Fruit fly (Drosophila melanogaster): ENCODE data around the gene fipi.

Gene fipi

dm6 chr2L:4800033-4800432 lies 6.2 kb upstream of the fipi start:
- TF ChIP-seq Crg-1 (GFP tag; optimal IDR thresholded peaks at IDR 0.05) (no peak), toe (GFP tag; optimal IDR thresholded peaks at IDR 0.05) (no peak), bab1 (GFP tag; optimal IDR thresholded peaks at IDR 0.05) (no peak), CG12768 (GFP tag; optimal IDR thresholded peaks at IDR 0.05) (no peak), CG14711 (tag; optimal IDR thresholded peaks at IDR 0.05) (no peak), CG1620 (GFP tag; optimal IDR thresholded peaks at IDR 0.05) (no peak), pad (GFP tag; optimal IDR thresholded peaks at IDR 0.05) (no peak), tj (GFP tag; optimal IDR thresholded peaks at IDR 0.05) (no peak), Mnt (GFP tag; optimal IDR thresholded peaks at IDR 0.05) (no peak), CG33017 (tag; optimal IDR thresholded peaks at IDR 0.05) (no peak)

dm6 chr2L:4798894-4799293 lies 5.0 kb upstream of the fipi start:
- TF ChIP-seq CG12768 (GFP tag; optimal IDR thresholded peaks at IDR 0.05) (no peak), kay (GFP tag; ENCODE audit: borderline replicate concordance) (no peak), toe (GFP tag; optimal IDR thresholded peaks at IDR 0.05) (no peak), Clk (GFP tag; optimal IDR thresholded peaks at IDR 0.05) (no peak), Hr96 (GFP tag; optimal IDR thresholded peaks at IDR 0.05) (no peak), ovo (GFP tag; optimal IDR thresholded peaks at IDR 0.05) (no peak), Mnt (GFP tag; optimal IDR thresholded peaks at IDR 0.05) (no peak), CG7045 (GFP tag; optimal IDR thresholded peaks at IDR 0.05) (no peak), cic (GFP tag; optimal IDR thresholded peaks at IDR 0.05) (no peak), bab1 (GFP tag; optimal IDR thresholded peaks at IDR 0.05) (no peak), CG14711 (tag; optimal IDR thresholded peaks at IDR 0.05) (no peak), CG11617 (GFP tag; optimal IDR thresholded peaks at IDR 0.05) (no peak), CG1620 (GFP tag; optimal IDR thresholded peaks at IDR 0.05) (no peak), cnc (optimal IDR thresholded peaks at IDR 0.05) (no peak), pad (GFP tag; optimal IDR thresholded peaks at IDR 0.05) (no peak), tj (GFP tag; optimal IDR thresholded peaks at IDR 0.05) (no peak), CG5204 (GFP tag; optimal IDR thresholded peaks at IDR 0.05) (no peak)

- TF ChIP-seq Clk (GFP tag; optimal IDR thresholded peaks at IDR 0.05) (no peak), Crg-1 (GFP tag; optimal IDR thresholded peaks at IDR 0.05) (no peak), CG33017 (tag; optimal IDR thresholded peaks at IDR 0.05) (no peak), CG5204 (GFP tag; optimal IDR thresholded peaks at IDR 0.05) (no peak), Mnt (GFP tag; optimal IDR thresholded peaks at IDR 0.05) (no peak), CG7045 (GFP tag; optimal IDR thresholded peaks at IDR 0.05) (no peak), CG1620 (GFP tag; optimal IDR thresholded peaks at IDR 0.05) (no peak), ovo (GFP tag; optimal IDR thresholded peaks at IDR 0.05) (no peak), pad (GFP tag; optimal IDR thresholded peaks at IDR 0.05) (no peak), kay (GFP tag; ENCODE audit: borderline replicate concordance) (no peak), Hr96 (GFP tag; optimal IDR thresholded peaks at IDR 0.05) (no peak), cnc (optimal IDR thresholded peaks at IDR 0.05) (no peak), toe (GFP tag; optimal IDR thresholded peaks at IDR 0.05) (no peak), CG12768 (GFP tag; optimal IDR thresholded peaks at IDR 0.05) (no peak)
Observed at dm6 chr2L:4797643-4798042, 3.8 kb upstream of the fipi start.

dm6 chr2L:4794524-4794804 lies 620 bp upstream of the fipi start, which contains the start of gene CG3294:
CG3294 (plus strand) TSS chr2L:4794549.
- no peak for TF ChIP-seq Clk (GFP tag; optimal IDR thresholded peaks at IDR 0.05)
- no peak for TF ChIP-seq CG7101 (tag; optimal IDR thresholded peaks at IDR 0.05)
- no peak for TF ChIP-seq CG33017 (tag; optimal IDR thresholded peaks at IDR 0.05)
- TF ChIP-seq Crg-1 (GFP tag; optimal IDR thresholded peaks at IDR 0.05) = no peak
- TF ChIP-seq CG7045 (GFP tag; optimal IDR thresholded peaks at IDR 0.05) = no peak
- TF ChIP-seq cic (GFP tag; optimal IDR thresholded peaks at IDR 0.05) = no peak
- TF ChIP-seq Hr96 (GFP tag; optimal IDR thresholded peaks at IDR 0.05) = no peak
- no peak for TF ChIP-seq cnc (optimal IDR thresholded peaks at IDR 0.05)
- TF ChIP-seq CG12768 (GFP tag; optimal IDR thresholded peaks at IDR 0.05) = no peak
- TF ChIP-seq CG5204 (GFP tag; optimal IDR thresholded peaks at IDR 0.05) = no peak
- TF ChIP-seq Mnt (GFP tag; optimal IDR thresholded peaks at IDR 0.05) = no peak
- TF ChIP-seq bab1 (GFP tag; optimal IDR thresholded peaks at IDR 0.05) = no peak
- no peak for TF ChIP-seq tj (GFP tag; optimal IDR thresholded peaks at IDR 0.05)
- no peak for TF ChIP-seq toe (GFP tag; optimal IDR thresholded peaks at IDR 0.05)
- TF ChIP-seq kay (GFP tag; ENCODE audit: borderline replicate concordance) = no peak

- TF ChIP-seq tj (GFP tag; optimal IDR thresholded peaks at IDR 0.05) (no peak), pad (GFP tag; optimal IDR thresholded peaks at IDR 0.05) (no peak), cnc (optimal IDR thresholded peaks at IDR 0.05) (no peak), Hr96 (GFP tag; optimal IDR thresholded peaks at IDR 0.05) (no peak)
Observed at dm6 chr2L:4762595-4762994, 31.2 kb downstream of the fipi start, which contains the start of gene CG42523. CG42523 (plus strand) TSS chr2L:4762895.

dm6 chr2L:4734358-4734757 lies 59.5 kb downstream of the fipi start, which contains the start of gene CG15631:
CG15631 (minus strand) TSS chr2L:4734458.
- TF ChIP-seq Mnt (GFP tag; optimal IDR thresholded peaks at IDR 0.05) = no peak
- no peak for TF ChIP-seq Crg-1 (GFP tag; optimal IDR thresholded peaks at IDR 0.05)
- TF ChIP-seq kay (GFP tag; ENCODE audit: borderline replicate concordance) = no peak

dm6 chr2L:4726021-4726420 lies 67.8 kb downstream of the fipi start:
- no peak for TF ChIP-seq Crg-1 (GFP tag; optimal IDR thresholded peaks at IDR 0.05)
- TF ChIP-seq tj (GFP tag; optimal IDR thresholded peaks at IDR 0.05) = no peak

- TF ChIP-seq CG14711 (tag; optimal IDR thresholded peaks at IDR 0.05) (no peak), Mnt (GFP tag; optimal IDR thresholded peaks at IDR 0.05) (no peak), ovo (GFP tag; optimal IDR thresholded peaks at IDR 0.05) (no peak), CG1620 (GFP tag; optimal IDR thresholded peaks at IDR 0.05) (no peak)
Observed at dm6 chr2L:4701385-4701784, 92.5 kb downstream of the fipi start, which contains the start of gene Taf12L. Taf12L (minus strand) TSS chr2L:4701485.

All from whole organism, adult.